Worm (Caenorhabditis elegans): Measurements from ENCODE around the gene gei-4.

ce11 chrIII:299220-299619 is 55.4 kb downstream of the gei-4 start:
- TF ChIP-seq pax-3 (tag; optimal IDR thresholded peaks at IDR 0.05), result no peak
- TF ChIP-seq nhr-77 (tag; optimal IDR thresholded peaks at IDR 0.05), result no peak
- no peak for TF ChIP-seq elt-3 (tag; optimal IDR thresholded peaks at IDR 0.05)
